Fruit fly (Drosophila melanogaster): ENCODE results near the gene slp2.

Gene slp2

dm6 chr2L:3882172-3882571, 45.5 kb downstream of the slp2 start (continued):
- no peak for TF ChIP-seq dpn (GFP tag; optimal IDR thresholded peaks at IDR 0.05)
- no peak for TF ChIP-seq MESR4 (GFP tag; optimal IDR thresholded peaks at IDR 0.05)
- no peak for TF ChIP-seq hth (optimal IDR thresholded peaks at IDR 0.05)
- peak; percentile 49 for TF ChIP-seq CG30403 (GFP tag; optimal IDR thresholded peaks at IDR 0.05)
- TF ChIP-seq hkb (optimal IDR thresholded peaks at IDR 0.05) = no peak
- peak; percentile 66 for TF ChIP-seq hkb (GFP tag; IDR thresholded peaks at IDR 0.05)
- TF ChIP-seq CG14965 (GFP tag; optimal IDR thresholded peaks at IDR 0.05; ENCODE audit: borderline replicate concordance) = no peak
- no peak for TF ChIP-seq CG13775 (GFP tag; optimal IDR thresholded peaks at IDR 0.05)
- TF ChIP-seq sens (GFP tag) = peak; percentile 89
- TF ChIP-seq CG1602 (GFP tag; optimal IDR thresholded peaks at IDR 0.05) = no peak
- TF ChIP-seq Blimp-1 (GFP tag; optimal IDR thresholded peaks at IDR 0.05) = peak; percentile 8
- no peak for TF ChIP-seq HLHmδ (GFP tag; optimal IDR thresholded peaks at IDR 0.05)
- TF ChIP-seq ab (GFP tag; optimal IDR thresholded peaks at IDR 0.05) = no peak
- TF ChIP-seq sob (GFP tag; IDR thresholded peaks at IDR 0.05) = no peak
- TF ChIP-seq C15 (GFP tag; IDR thresholded peaks at IDR 0.05) = no peak
- TF ChIP-seq crol (GFP tag; IDR thresholded peaks at IDR 0.05) = no peak
- TF ChIP-seq BtbVII (GFP tag; optimal IDR thresholded peaks at IDR 0.05) = no peak
- no peak for TF ChIP-seq mld (GFP tag; IDR thresholded peaks at IDR 0.05; ENCODE audit: partially characterized antibody)
- no peak for TF ChIP-seq pum (GFP tag; optimal IDR thresholded peaks at IDR 0.05)
- TF ChIP-seq CG12769 (tag; optimal IDR thresholded peaks at IDR 0.05) = no peak
- no peak for TF ChIP-seq shn (GFP tag; optimal IDR thresholded peaks at IDR 0.05)
- TF ChIP-seq CG16813 (GFP tag; IDR thresholded peaks at IDR 0.05; ENCODE audit: partially characterized antibody) = no peak
- TF ChIP-seq her (GFP tag; optimal IDR thresholded peaks at IDR 0.05) = no peak
- TF ChIP-seq tin (GFP tag; optimal IDR thresholded peaks at IDR 0.05) = no peak
- no peak for TF ChIP-seq CG11247 (GFP tag; IDR thresholded peaks at IDR 0.05)
- TF ChIP-seq Bdp1 (GFP tag; optimal IDR thresholded peaks at IDR 0.05) = no peak
- TF ChIP-seq CG4617 (GFP tag; optimal IDR thresholded peaks at IDR 0.05; ENCODE audit: borderline replicate concordance) = no peak
- TF ChIP-seq chm (GFP tag; IDR thresholded peaks at IDR 0.05) = peak; percentile 30; the same call in 1 of the 2 replicates
- TF ChIP-seq lov (optimal IDR thresholded peaks at IDR 0.05) = no peak
- TF ChIP-seq lov (GFP tag; IDR thresholded peaks at IDR 0.05) = no peak
- no peak for TF ChIP-seq kay (GFP tag; optimal IDR thresholded peaks at IDR 0.05)
- TF ChIP-seq ara (GFP tag; IDR thresholded peaks at IDR 0.05) = no peak; the same call in 1 of the 2 replicates
- no peak for TF ChIP-seq jing (GFP tag; optimal IDR thresholded peaks at IDR 0.05)
- no peak for TF ChIP-seq YL-1 (GFP tag; optimal IDR thresholded peaks at IDR 0.05)
- TF ChIP-seq Optix (GFP tag; IDR thresholded peaks at IDR 0.05) = no peak
- no peak for TF ChIP-seq CG33213 (GFP tag; optimal IDR thresholded peaks at IDR 0.05)
- TF ChIP-seq zfh1 (GFP tag; IDR thresholded peaks at IDR 0.05) = no peak
- no peak for TF ChIP-seq Pdp1 (GFP tag; optimal IDR thresholded peaks at IDR 0.05)
- no peak for TF ChIP-seq Spps (tag; optimal IDR thresholded peaks at IDR 0.05)
- no peak for TF ChIP-seq onecut (GFP tag; IDR thresholded peaks at IDR 0.05)
- no peak for TF ChIP-seq NC2α (GFP tag; optimal IDR thresholded peaks at IDR 0.05)
- no peak for TF ChIP-seq CG11093 (GFP tag; IDR thresholded peaks at IDR 0.05)
- TF ChIP-seq ind (GFP tag; optimal IDR thresholded peaks at IDR 0.05) = peak; percentile 14
- TF ChIP-seq nerfin-2 (GFP tag; IDR thresholded peaks at IDR 0.05; ENCODE audit: partially characterized antibody) = no peak
- no peak for TF ChIP-seq CG9797 (GFP tag; optimal IDR thresholded peaks at IDR 0.05)
- TF ChIP-seq CG32772 (GFP tag; IDR thresholded peaks at IDR 0.05) = 0 out of 2 replicates have a peak, but pooled peaks have one; percentile 49
- TF ChIP-seq jumu (GFP tag; optimal IDR thresholded peaks at IDR 0.05) = no peak
- TF ChIP-seq tio (GFP tag; optimal IDR thresholded peaks at IDR 0.05) = peak; percentile 6
- 0 out of 2 replicates have a peak, but pooled peaks have one; percentile 37 for TF ChIP-seq ttk (GFP tag; IDR thresholded peaks at IDR 0.05)
- TF ChIP-seq fu2 (GFP tag; optimal IDR thresholded peaks at IDR 0.05) = peak; percentile 8
- no peak for TF ChIP-seq Elba2 (GFP tag; optimal IDR thresholded peaks at IDR 0.05)
- TF ChIP-seq CG10147 (GFP tag; optimal IDR thresholded peaks at IDR 0.05) = no peak
- TF ChIP-seq CG10654 (GFP tag; optimal IDR thresholded peaks at IDR 0.05) = no peak
